Fruit fly (Drosophila melanogaster) S2 (cell line): ENCODE measurements around the gene gish.

Experiments used
- CG8478 ChIP-seq: fragments of >200 bp; optimal IDR thresholded peaks from 2 replicates; lab custom pipeline; 2018
- CTCF ChIP-seq, 2 experiments: fragments of >200 bp; optimal IDR thresholded peaks; 2 replicates each; lab custom pipeline; 2018

DNA sequence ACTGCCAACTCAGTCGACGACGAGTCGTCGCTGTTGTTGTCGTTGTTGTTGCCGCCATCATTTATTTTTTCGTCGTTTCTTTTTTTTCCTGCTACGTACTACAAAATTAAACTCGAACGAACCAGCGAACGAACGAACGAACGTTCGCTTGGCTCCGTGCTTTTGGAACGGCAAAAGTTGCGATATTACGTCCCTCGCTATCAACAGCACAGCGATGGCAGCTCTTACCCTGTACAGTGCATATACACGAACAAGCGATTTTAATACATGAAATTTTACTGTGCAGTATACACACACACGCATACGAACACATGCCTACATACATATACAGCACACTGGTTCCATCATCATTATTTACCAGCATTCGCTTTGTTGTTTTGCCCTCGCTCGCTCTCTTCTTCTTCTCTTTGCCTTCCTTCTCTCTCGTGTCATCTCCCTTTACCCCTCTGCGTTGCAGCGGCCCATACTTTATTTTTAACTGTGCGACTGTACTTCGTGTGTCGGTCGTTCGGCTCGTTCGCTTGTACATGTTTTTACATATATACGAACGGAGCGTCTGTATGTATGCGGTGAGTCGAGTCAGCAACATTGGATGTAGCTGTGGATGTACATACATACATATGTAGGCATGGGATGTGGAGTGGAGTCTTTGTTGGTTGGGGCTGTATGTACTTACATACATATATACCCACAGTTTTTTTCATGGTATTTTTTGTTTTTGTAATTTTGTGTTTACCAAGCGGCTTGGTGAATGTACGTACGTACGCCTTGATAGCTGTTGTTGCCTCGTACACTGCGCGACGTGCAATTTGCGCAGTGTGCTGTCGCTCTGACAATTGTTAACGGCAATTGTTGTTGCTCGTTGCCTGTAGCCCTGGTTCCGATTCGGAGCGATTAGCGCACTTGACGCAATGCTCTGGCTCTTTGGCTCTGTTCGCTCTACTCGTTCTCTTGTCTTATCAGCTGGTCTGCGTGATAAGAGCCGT, 22.1 kb upstream of the gish start:
- TF ChIP-seq CG8478 (peak; percentile 5), CTCF (optimal IDR thresholded peaks at IDR 0.05; lab: Kevin White, UChicago) (no peak)
